Worm (Caenorhabditis elegans): ENCODE data around the gene Y69A2AR.25.

Gene Y69A2AR.25

DNA sequence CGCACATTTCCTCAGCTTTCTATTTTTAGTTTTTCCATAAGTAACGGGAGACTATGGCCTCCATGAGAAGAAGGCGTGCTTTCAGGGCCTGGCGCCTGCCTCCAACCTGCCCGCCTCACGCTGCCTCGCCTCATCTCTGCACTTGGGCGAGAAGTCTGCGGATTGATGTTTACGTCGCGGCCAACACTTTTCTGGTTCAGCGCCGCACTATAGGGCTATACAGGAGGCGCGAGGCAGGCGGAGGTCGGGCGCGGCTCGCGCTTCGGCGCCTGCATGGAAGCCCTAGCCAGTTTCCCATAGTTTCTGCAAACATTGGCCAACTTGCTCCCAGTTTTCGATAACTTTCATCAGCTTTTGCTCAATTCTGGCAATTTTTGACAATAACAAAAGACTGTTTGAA lies 5.0 kb upstream of the Y69A2AR.25 start:
- no peak for TF ChIP-seq ZK185.1 (tag; optimal IDR thresholded peaks at IDR 0.05; ENCODE audit: poor library complexity, severe bottlenecking)
- no peak for TF ChIP-seq lin-54 (GFP tag; optimal IDR thresholded peaks at IDR 0.05)
- no peak for TF ChIP-seq madf-10 (tag; optimal IDR thresholded peaks at IDR 0.05)
- TF ChIP-seq zfh-2 (GFP tag; conservative IDR thresholded peaks at IDR 0.05): peak; percentile 84
- TF ChIP-seq F37B4.10 (GFP tag; IDR thresholded peaks at IDR 0.05): no peak
- no peak for TF ChIP-seq mel-28 (tag; optimal IDR thresholded peaks at IDR 0.05; ENCODE audit: borderline replicate concordance)
- no peak for TF ChIP-seq lsl-1 (GFP tag; optimal IDR thresholded peaks at IDR 0.05)
- TF ChIP-seq egrh-3 (GFP tag; IDR thresholded peaks at IDR 0.05): peak; percentile 44; the same call in 1 of the 2 replicates
- TF ChIP-seq ceh-100 (GFP tag; IDR thresholded peaks at IDR 0.05): no peak

DNA sequence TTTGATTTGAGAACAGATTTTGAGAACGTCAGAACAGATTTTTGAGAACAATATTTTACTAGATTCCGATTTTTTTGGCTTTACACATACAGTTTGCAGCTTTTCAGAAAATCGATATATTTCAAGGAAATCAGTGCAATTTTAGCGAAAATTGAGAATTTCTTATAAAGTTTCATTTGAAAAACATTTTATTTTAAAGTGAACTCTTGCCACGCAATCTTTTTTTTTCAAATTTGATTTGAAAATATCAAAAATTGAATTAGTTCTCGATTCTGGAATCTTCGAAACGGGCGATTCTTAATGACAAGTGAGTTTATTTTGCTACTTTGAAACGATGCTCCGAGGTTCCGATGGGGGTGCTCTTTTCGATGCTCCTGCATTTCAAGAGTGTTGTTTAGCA lies 3.9 kb upstream of the Y69A2AR.25 start, which contains the start of gene Y69A2AR.51:
TSS of gene Y69A2AR.51 (plus strand) at position 301 of the 400 bp plus-strand sequence.
- TF ChIP-seq ceh-79 (tag; optimal IDR thresholded peaks at IDR 0.05) (no peak), lin-35 (GFP tag; optimal IDR thresholded peaks at IDR 0.05) (no peak), lin-26 (GFP tag; IDR thresholded peaks at IDR 0.05) (no peak), madf-6 (GFP tag; IDR thresholded peaks at IDR 0.05) (no peak), attf-5 (GFP tag; optimal IDR thresholded peaks at IDR 0.05) (no peak), mcd-1 (GFP tag; IDR thresholded peaks at IDR 0.05) (no peak), mxl-1 (tag; optimal IDR thresholded peaks at IDR 0.05) (no peak), lag-1 (GFP tag; IDR thresholded peaks at IDR 0.05) (no peak), lsl-1 (GFP tag; optimal IDR thresholded peaks at IDR 0.05) (no peak), pha-4 (tag; optimal IDR thresholded peaks at IDR 0.05) (no peak), sea-2 (GFP tag; IDR thresholded peaks at IDR 0.05) (no peak), ceh-58 (GFP tag; IDR thresholded peaks at IDR 0.05) (no peak), zim-3 (tag; optimal IDR thresholded peaks at IDR 0.05) (no peak), snpc-1.1 (tag; optimal IDR thresholded peaks at IDR 0.05; ENCODE audit: insufficient read depth) (no peak), F49E8.2 (tag; optimal IDR thresholded peaks at IDR 0.05; ENCODE audit: insufficient read depth) (no peak), ama-1 (optimal IDR thresholded peaks at IDR 0.05) (no peak), ama-1 (GFP tag; optimal IDR thresholded peaks at IDR 0.05) (no peak), F57A8.1 (GFP tag; optimal IDR thresholded peaks at IDR 0.05) (no peak), F57C9.4 (tag; optimal IDR thresholded peaks at IDR 0.05) (no peak), nhr-120 (GFP tag; IDR thresholded peaks at IDR 0.05) (no peak)

ce11 chrIV:2563969-2564368 lies 4.2 kb downstream of the Y69A2AR.25 start, which contains the start of gene Y69A2AR.24:
TSS of gene Y69A2AR.24 (minus strand) at chrIV:2564069.
- TF ChIP-seq C17E4.6 (GFP tag; IDR thresholded peaks at IDR 0.05): no peak
- TF ChIP-seq hsf-1 (GFP tag; IDR thresholded peaks at IDR 0.05): no peak
- TF ChIP-seq F33H1.4 (GFP tag; IDR thresholded peaks at IDR 0.05): no peak
- no peak for TF ChIP-seq ama-1 (optimal IDR thresholded peaks at IDR 0.05)
- TF ChIP-seq ama-1 (GFP tag; optimal IDR thresholded peaks at IDR 0.05): no peak
- TF ChIP-seq lir-1 (GFP tag; conservative IDR thresholded peaks at IDR 0.05): no peak

DNA sequence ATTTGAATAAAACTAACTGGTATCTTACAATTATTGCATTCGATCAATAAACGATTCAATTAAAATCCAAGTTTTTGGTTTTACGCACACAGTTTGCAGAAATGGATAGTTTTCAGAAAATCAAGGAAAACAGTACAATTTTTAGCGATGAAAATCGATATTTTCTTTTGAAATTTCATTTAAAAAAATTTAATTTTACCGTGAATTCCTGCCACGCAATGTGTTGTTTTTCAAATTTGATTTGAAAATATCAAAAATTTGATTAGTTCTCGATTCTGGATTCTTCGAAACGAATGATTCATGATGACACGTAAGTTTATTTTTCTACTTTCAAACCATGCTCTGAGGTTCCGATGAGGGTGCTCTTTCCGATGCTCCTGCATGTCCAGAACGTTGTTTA lies 6.1 kb downstream of the Y69A2AR.25 start, which contains the start of gene Y69A2AR.50:
TSS of gene Y69A2AR.50 (plus strand) at position 301 of the 400 bp plus-strand sequence.
- TF ChIP-seq him-1 (tag; optimal IDR thresholded peaks at IDR 0.05) (no peak), nhr-80 (tag; optimal IDR thresholded peaks at IDR 0.05) (no peak), ztf-6 (GFP tag; IDR thresholded peaks at IDR 0.05) (no peak), ceh-79 (tag; optimal IDR thresholded peaks at IDR 0.05) (no peak), Y53G8AR.9 (GFP tag; conservative IDR thresholded peaks at IDR 0.05) (no peak), C06A6.2 (GFP tag; conservative IDR thresholded peaks at IDR 0.05) (no peak), B0336.3 (GFP tag; IDR thresholded peaks at IDR 0.05) (no peak), snpc-1.3 (tag; optimal IDR thresholded peaks at IDR 0.05; ENCODE audit: insufficient read depth) (no peak), attf-6 (GFP tag; IDR thresholded peaks at IDR 0.05) (no peak), lir-1 (GFP tag; conservative IDR thresholded peaks at IDR 0.05) (no peak), athp-1 (tag; optimal IDR thresholded peaks at IDR 0.05) (no peak), F22D6.2 (tag; optimal IDR thresholded peaks at IDR 0.05) (no peak)

All from whole organism, young adult.